Worm (Caenorhabditis elegans): ENCODE results near the gene glb-1.

DNA sequence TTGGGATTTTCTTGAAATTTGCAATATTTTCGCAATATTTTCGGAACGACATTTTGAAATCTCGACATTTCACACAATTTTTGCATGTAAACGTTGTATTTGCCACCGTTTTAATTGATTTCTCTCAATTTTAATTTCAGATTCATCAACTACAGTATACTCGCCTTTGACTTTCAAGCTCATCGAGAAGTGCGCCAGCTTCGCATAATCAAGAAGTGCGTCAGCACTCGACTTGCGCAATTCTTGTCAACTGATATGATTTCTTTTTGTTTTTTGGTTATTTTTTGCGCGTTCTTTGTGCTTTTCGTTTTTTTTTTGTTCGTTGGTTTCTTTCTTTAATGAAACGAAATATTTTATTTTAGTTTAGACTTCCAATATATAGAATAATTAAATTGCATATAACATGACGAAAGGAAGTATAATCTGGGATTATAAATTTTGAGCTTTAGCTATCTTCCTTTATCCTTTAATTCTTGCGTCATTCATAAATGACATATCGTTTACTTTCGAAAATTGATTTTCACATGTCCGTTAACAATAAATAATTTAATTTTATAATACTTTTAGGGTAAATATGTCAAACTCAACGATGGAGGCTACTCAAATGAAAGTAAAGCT is 35.8 kb downstream of the glb-1 start, which contains the start of gene famh-136:
- TF ChIP-seq med-1 (GFP tag; optimal IDR thresholded peaks at IDR 0.05; ENCODE audit: insufficient read depth) (peak; percentile 33), ztf-29 (GFP tag; IDR thresholded peaks at IDR 0.05) (no peak), tab-1 (GFP tag; IDR thresholded peaks at IDR 0.05) (no peak)

All from whole organism, midembryonic.